Fruit fly (Drosophila melanogaster) S2 (cell line): ENCODE results near the gene CG44385.

Source experiments
- CG8478 ChIP-seq: fragments of >200 bp; optimal IDR thresholded peaks from 2 replicates; lab custom pipeline; 2018
- CTCF ChIP-seq, 2 experiments: fragments of >200 bp; optimal IDR thresholded peaks; 2 replicates each; lab custom pipeline; 2018

dm6 chrX:11086250-11086649, 46.0 kb downstream of the CG44385 start, which contains the start of gene sev:
- no peak for TF ChIP-seq CG8478 (lab: Kevin White, UChicago)
- no peak for TF ChIP-seq CTCF (optimal IDR thresholded peaks at IDR 0.05; lab: Kevin White, UChicago)
